Worm (Caenorhabditis elegans) whole organism, L1 larva: Measurements from ENCODE around the gene col-163.

Source experiments
- fkh-8 ChIP-seq: sonication (generic microtip); optimal IDR thresholded peaks from 2 replicates; lab custom pipeline; 2016; ENCODE audit warnings: mild to moderate bottlenecking, missing genetic modification characterization, missing compliant biosample characterization
- jun-1 ChIP-seq: fragments of 150-350 bp; optimal IDR thresholded peaks from 2 replicates; lab custom pipeline; 2014; ENCODE audit warnings: missing biosample characterization, missing genetic modification reagents, missing genetic modification characterization
- nhr-237 ChIP-seq: fragments of 150-350 bp; optimal IDR thresholded peaks from 2 replicates; lab custom pipeline; 2014; ENCODE audit warnings: missing biosample characterization, missing genetic modification characterization
- nhr-76 ChIP-seq: sonication (generic microtip); optimal IDR thresholded peaks from 2 replicates; lab custom pipeline; 2017; ENCODE audit warnings: missing biosample characterization, missing genetic modification characterization
- sox-4 ChIP-seq: sonication (generic microtip); optimal IDR thresholded peaks from 2 replicates; lab custom pipeline; 2016; ENCODE audit warnings: missing genetic modification characterization, missing compliant biosample characterization
- swsn-7 ChIP-seq: sonication (generic microtip); optimal IDR thresholded peaks from 2 replicates; lab custom pipeline; 2016; ENCODE audit warnings: missing genetic modification characterization, missing compliant biosample characterization
- tlp-1 ChIP-seq: fragments of 150-350 bp; optimal IDR thresholded peaks from 2 replicates; lab custom pipeline; 2014; ENCODE audit warnings: missing biosample characterization, missing genetic modification characterization
- ztf-11 ChIP-seq, 2 experiments: sonication (generic microtip); optimal IDR thresholded peaks; 2 replicates each; lab custom pipeline; 2016 to 2017; ENCODE audit warnings: missing genetic modification characterization in 2 of 2, missing biosample characterization in 1 of 2, missing compliant biosample characterization in 1 of 2

DNA sequence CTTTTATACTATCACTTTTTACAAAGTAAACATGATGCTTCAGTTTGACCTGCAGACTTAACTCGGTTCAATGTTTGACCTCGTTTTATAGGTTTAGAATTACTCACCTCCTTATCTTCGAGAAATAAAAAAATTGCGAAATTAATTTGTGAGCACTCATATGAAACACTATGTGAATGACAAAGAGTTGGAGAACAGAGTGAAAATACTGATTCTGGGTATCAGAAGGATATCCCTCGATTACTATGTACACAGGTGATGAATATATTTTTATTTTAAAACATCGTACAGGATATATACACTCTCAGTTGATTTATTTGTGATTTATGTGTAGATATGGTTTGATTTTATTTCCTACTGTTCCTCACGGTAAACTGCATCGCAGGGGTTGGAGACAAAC is 43.6 kb upstream of the col-163 start, which contains the start of gene Y38H6C.23:
- TF ChIP-seq tlp-1 (tag; lab: Kevin White, UChicago) (no peak), nhr-237 (tag; lab: Kevin White, UChicago) (no peak), swsn-7 (tag; lab: Kevin White, UChicago) (no peak), sox-4 (tag; lab: Kevin White, UChicago) (no peak), jun-1 (no peak), ztf-11 (tag; optimal IDR thresholded peaks at IDR 0.05; lab: Kevin White, UChicago) (no peak), nhr-76 (no peak), fkh-8 (no peak)
